Fruit fly (Drosophila melanogaster) whole organism, larva: ENCODE measurements around the gene Or22a.

ENCODE experiments used
- noc ChIP-seq: fragments of 200-800 bp; sonication (Bioruptor generic); optimal IDR thresholded peaks from 3 replicates; lab custom pipeline; 2019; ENCODE audit warnings: missing biosample characterization, mild to moderate bottlenecking, missing genetic modification characterization, moderate library complexity

Gene Or22a

dm6 chr2L:1520191-1520590 is at the start of gene Or22a:
TSS of gene Or22a (plus strand) at chr2L:1520491.
- no peak for TF ChIP-seq noc (tag; lab: Kevin White, UChicago)

- TF ChIP-seq noc (tag; lab: Kevin White, UChicago): no peak
These were observed 49.5 kb upstream of the Or22a start for dm6 chr2L:1470772-1471171.

- no peak for TF ChIP-seq noc (tag; lab: Kevin White, UChicago)
These were observed 46.9 kb upstream of the Or22a start for dm6 chr2L:1473427-1473826.

- no peak for TF ChIP-seq noc (tag; lab: Kevin White, UChicago)
These were observed 43.3 kb upstream of the Or22a start for dm6 chr2L:1476872-1477503.

dm6 chr2L:1478488-1478887 is 41.8 kb upstream of the Or22a start:
- TF ChIP-seq noc (tag; lab: Kevin White, UChicago): no peak

dm6 chr2L:1485975-1486665 is 34.2 kb upstream of the Or22a start:
- no peak for TF ChIP-seq noc (tag; lab: Kevin White, UChicago)

dm6 chr2L:1491791-1492345 is 28.4 kb upstream of the Or22a start, which contains the start of gene CG31928:
TSS of gene CG31928 (plus strand) at chr2L:1492295.
- no peak for TF ChIP-seq noc (tag; lab: Kevin White, UChicago)

- no peak for TF ChIP-seq noc (tag; lab: Kevin White, UChicago)
These were observed 26.5 kb upstream of the Or22a start, which contains the start of gene CG33128 for dm6 chr2L:1493770-1494169. TSS of gene CG33128 (plus strand) at chr2L:1494070.

- no peak for TF ChIP-seq noc (tag; lab: Kevin White, UChicago)
These were observed 25.1 kb upstream of the Or22a start, which contains the start of gene CG31926 for dm6 chr2L:1495160-1495559. TSS of gene CG31926 (plus strand) at chr2L:1495460.

dm6 chr2L:1496943-1497342 is 23.3 kb upstream of the Or22a start, which contains the start of gene CG31661:
TSS of gene CG31661 (plus strand) at chr2L:1497243.
- TF ChIP-seq noc (tag; lab: Kevin White, UChicago): no peak

- TF ChIP-seq noc (tag; lab: Kevin White, UChicago): no peak
These were observed 21.2 kb upstream of the Or22a start for dm6 chr2L:1498966-1499554.

- TF ChIP-seq noc (tag; lab: Kevin White, UChicago): no peak
These were observed 20.0 kb upstream of the Or22a start, which contains the start of gene CG18131 for dm6 chr2L:1500312-1500711. TSS of gene CG18131 (minus strand) at chr2L:1500608.

dm6 chr2L:1502459-1503101 is 17.7 kb upstream of the Or22a start, which contains the start of gene CG7420:
TSS of gene CG7420 (minus strand) at chr2L:1502904.
- no peak for TF ChIP-seq noc (tag; lab: Kevin White, UChicago)

- TF ChIP-seq noc (tag; lab: Kevin White, UChicago): no peak
These were observed 16.0 kb upstream of the Or22a start for dm6 chr2L:1504288-1504687.

- no peak for TF ChIP-seq noc (tag; lab: Kevin White, UChicago)
These were observed 10.5 kb upstream of the Or22a start for dm6 chr2L:1509748-1510147.
